Fruit fly (Drosophila melanogaster) whole organism, embryonic: ENCODE results near the gene CG14535.

Source experiments
- Blimp-1 ChIP-seq: fragments of 200-800 bp; sonication (Bioruptor generic); optimal IDR thresholded peaks from 3 replicates; lab custom pipeline; 2018; ENCODE audit warnings: missing biosample characterization, missing genetic modification characterization, mild to moderate bottlenecking, moderate library complexity, missing genetic modification reagents
- CG10267 ChIP-seq: fragments of 200-800 bp; sonication (Bioruptor generic); optimal IDR thresholded peaks from 2 replicates; lab custom pipeline; 2018; ENCODE audit warnings: missing biosample characterization, mild to moderate bottlenecking, missing genetic modification characterization, moderate library complexity
- CG10366 ChIP-seq: fragments of 200-800 bp; sonication (Bioruptor generic); IDR thresholded peaks from 2 replicates; pipeline ENCODE4 v1.3.6; 2022; ENCODE audit warnings: missing biosample characterization, missing genetic modification characterization
- CG10565 ChIP-seq: fragments of 200-800 bp; sonication (Bioruptor generic); optimal IDR thresholded peaks from 3 replicates; lab custom pipeline; 2016; ENCODE audit warnings: missing biosample characterization, mild to moderate bottlenecking, missing genetic modification characterization
- CG10959 ChIP-seq: fragments of 200-800 bp; sonication (Bioruptor generic); IDR thresholded peaks from 2 replicates; pipeline ENCODE4 v1.3.6; 2022; ENCODE audit warnings: missing biosample characterization, missing genetic modification characterization
- CG12299 ChIP-seq: fragments of 200-800 bp; sonication (Bioruptor generic); optimal IDR thresholded peaks from 2 replicates; lab custom pipeline; 2018; ENCODE audit warnings: missing biosample characterization, mild to moderate bottlenecking, missing genetic modification characterization
- CG14441 ChIP-seq: fragments of 200-800 bp; sonication (Bioruptor generic); IDR thresholded peaks from 2 replicates; pipeline ENCODE4 v1.3.6; 2022; ENCODE audit warnings: missing biosample characterization, missing genetic modification characterization
- CG15514 ChIP-seq: fragments of 200-800 bp; sonication (Bioruptor generic); optimal IDR thresholded peaks from 3 replicates; lab custom pipeline; 2017; ENCODE audit warnings: missing biosample characterization, missing genetic modification characterization, mild to moderate bottlenecking, moderate library complexity, missing genetic modification reagents
- CG1832 ChIP-seq: fragments of 200-800 bp; sonication (Bioruptor generic); optimal IDR thresholded peaks from 2 replicates; lab custom pipeline; 2017; ENCODE audit warnings: missing biosample characterization, mild to moderate bottlenecking, missing genetic modification characterization, inconsistent platforms
- CG2199 ChIP-seq: fragments of 200-800 bp; sonication (Bioruptor generic); IDR thresholded peaks from 3 replicates; pipeline ENCODE4 v1.3.6; 2022; ENCODE audit warnings: missing biosample characterization, missing genetic modification characterization
- CG2678 ChIP-seq: fragments of 200-800 bp; sonication (Bioruptor generic); optimal IDR thresholded peaks from 3 replicates; lab custom pipeline; 2019; ENCODE audit warnings: missing biosample characterization, mild to moderate bottlenecking, missing genetic modification characterization, moderate library complexity
- CG31365 ChIP-seq: fragments of 200-800 bp; sonication (Bioruptor generic); optimal IDR thresholded peaks from 2 replicates; lab custom pipeline; 2018; ENCODE audit warnings: missing biosample characterization, mild to moderate bottlenecking, missing genetic modification characterization
- CG32532 ChIP-seq: fragments of 200-800 bp; sonication (Bioruptor generic); IDR thresholded peaks from 2 replicates; pipeline ENCODE4 v1.3.6; 2022; ENCODE audit warnings: missing biosample characterization, missing genetic modification characterization
- CG33213 ChIP-seq: fragments of 200-800 bp; sonication (Bioruptor generic); optimal IDR thresholded peaks from 3 replicates; lab custom pipeline; 2016; ENCODE audit warnings: missing biosample characterization, missing genetic modification characterization
- CG3838 ChIP-seq: fragments of 200-800 bp; sonication (Bioruptor generic); optimal IDR thresholded peaks from 3 replicates; lab custom pipeline; 2016; ENCODE audit warnings: missing biosample characterization, missing genetic modification characterization
- CG3847 ChIP-seq: fragments of 200-800 bp; sonication (Bioruptor generic); IDR thresholded peaks from 2 replicates; pipeline ENCODE4 v1.3.6; 2022; ENCODE audit warnings: missing biosample characterization, missing genetic modification characterization
- CG5953 ChIP-seq: fragments of 200-800 bp; sonication (Bioruptor generic); IDR thresholded peaks from 2 replicates; pipeline ENCODE4 v1.3.6; 2022; ENCODE audit warnings: missing biosample characterization, missing genetic modification characterization
- CG9609 ChIP-seq: fragments of 200-800 bp; sonication (Bioruptor generic); optimal IDR thresholded peaks from 3 replicates; lab custom pipeline; 2016; ENCODE audit warnings: missing biosample characterization, missing genetic modification characterization
- Dek ChIP-seq: fragments of 200-800 bp; sonication (Bioruptor generic); optimal IDR thresholded peaks from 3 replicates; lab custom pipeline; 2019; ENCODE audit warnings: missing biosample characterization, mild to moderate bottlenecking, missing genetic modification characterization, moderate library complexity
- ERR ChIP-seq: fragments of 200-800 bp; sonication (Bioruptor generic); optimal IDR thresholded peaks from 2 replicates; lab custom pipeline; 2016; ENCODE audit warnings: missing biosample characterization, missing genetic modification characterization
- Eip74EF ChIP-seq, 2 experiments: fragments of 200-800 bp in 1 of 2; fragments of >200 bp in 1 of 2; sonication (Bioruptor generic) in 1 of 2; optimal IDR thresholded peaks; 2 replicates each; lab custom pipeline; 2017 to 2019; ENCODE audit warnings: missing biosample characterization in 2 of 2, missing genetic modification characterization in 2 of 2, mild to moderate bottlenecking in 1 of 2, moderate library complexity in 1 of 2
- Ets65A ChIP-seq: fragments of 200-800 bp; sonication (Bioruptor generic); peaks from one replicate; lab custom pipeline; 2016; ENCODE audit warnings: missing biosample characterization, missing genetic modification characterization
- HLH54F ChIP-seq: fragments of 200-800 bp; sonication (Bioruptor generic); optimal IDR thresholded peaks from 3 replicates; lab custom pipeline; 2016; ENCODE audit warnings: missing biosample characterization, missing genetic modification characterization
- Hey ChIP-seq: fragments of 200-800 bp; sonication (Bioruptor generic); optimal IDR thresholded peaks from 3 replicates; lab custom pipeline; 2018; ENCODE audit warnings: missing biosample characterization, mild to moderate bottlenecking, missing genetic modification characterization
- Hr3 ChIP-seq: fragments of 200-800 bp; sonication (Bioruptor generic); optimal IDR thresholded peaks from 3 replicates; lab custom pipeline; 2016; ENCODE audit warnings: missing biosample characterization, missing genetic modification characterization
- Kr ChIP-seq: fragments of 200-800 bp; sonication (Bioruptor generic); optimal IDR thresholded peaks from 2 replicates; lab custom pipeline; 2017; ENCODE audit warnings: missing biosample characterization, mild to moderate bottlenecking, missing genetic modification characterization
- Lpt ChIP-seq: fragments of >200 bp; optimal IDR thresholded peaks from 2 replicates; lab custom pipeline; 2018; ENCODE audit warnings: missing biosample characterization, missing genetic modification characterization
- Mad ChIP-seq: fragments of 200-800 bp; sonication (Bioruptor generic); optimal IDR thresholded peaks from 2 replicates; lab custom pipeline; 2016; ENCODE audit warnings: missing biosample characterization, missing genetic modification characterization
- Max ChIP-seq: fragments of 200-800 bp; sonication (Bioruptor generic); optimal IDR thresholded peaks from 2 replicates; lab custom pipeline; 2016; ENCODE audit warnings: missing biosample characterization, mild to moderate bottlenecking, missing genetic modification characterization
- Optix ChIP-seq: fragments of 200-800 bp; sonication (Bioruptor generic); IDR thresholded peaks from 3 replicates; pipeline ENCODE4 v1.3.6; 2022; ENCODE audit warnings: missing biosample characterization, missing genetic modification characterization
- Stat92E ChIP-seq, 3 experiments: fragments of >200 bp in 2 of 3; fragments of 200-800 bp in 1 of 3; sonication (Bioruptor generic) in 1 of 3; optimal IDR thresholded peaks; 2 replicates each; lab custom pipeline; 2017 to 2019; ENCODE audit warnings: missing biosample characterization in 3 of 3, missing genetic modification characterization in 3 of 3, mild to moderate bottlenecking in 1 of 3, moderate library complexity in 1 of 3
- Tbp ChIP-seq: fragments of >200 bp; optimal IDR thresholded peaks from 2 replicates; lab custom pipeline; 2018; ENCODE audit warnings: missing biosample characterization, missing genetic modification characterization
- Xbp1 ChIP-seq: fragments of 200-800 bp; sonication (Bioruptor generic); optimal IDR thresholded peaks from 3 replicates; lab custom pipeline; 2016; ENCODE audit warnings: missing biosample characterization, mild to moderate bottlenecking, missing genetic modification characterization
- ac ChIP-seq: fragments of 200-800 bp; sonication (Bioruptor generic); optimal IDR thresholded peaks from 3 replicates; lab custom pipeline; 2017; ENCODE audit warnings: missing biosample characterization, mild to moderate bottlenecking, missing genetic modification characterization
- al ChIP-seq: fragments of 200-800 bp; sonication (Bioruptor generic); IDR thresholded peaks from 2 replicates; pipeline ENCODE4 v1.3.6; 2022; ENCODE audit warnings: missing biosample characterization, missing genetic modification characterization
- bsh ChIP-seq, 2 experiments: fragments of 200-800 bp; sonication (Bioruptor generic); optimal IDR thresholded peaks; 2 replicates each; lab custom pipeline; 2017 to 2018; ENCODE audit warnings: mild to moderate bottlenecking in 2 of 2, missing biosample characterization in 2 of 2, missing genetic modification characterization in 2 of 2, moderate library complexity in 1 of 2
- btn ChIP-seq: fragments of 200-800 bp; sonication (Bioruptor generic); optimal IDR thresholded peaks from 2 replicates; lab custom pipeline; 2016; ENCODE audit warnings: missing biosample characterization, missing genetic modification characterization
- crc ChIP-seq: fragments of 200-800 bp; sonication (Bioruptor generic); optimal IDR thresholded peaks from 2 replicates; lab custom pipeline; 2016; ENCODE audit warnings: missing biosample characterization, missing genetic modification characterization
- ems ChIP-seq: fragments of 200-800 bp; sonication (Bioruptor generic); optimal IDR thresholded peaks from 3 replicates; lab custom pipeline; 2016; ENCODE audit warnings: missing biosample characterization, missing genetic modification characterization
- gem ChIP-seq: fragments of 200-800 bp; sonication (Bioruptor generic); optimal IDR thresholded peaks from 2 replicates; lab custom pipeline; 2019; ENCODE audit warnings: missing biosample characterization, mild to moderate bottlenecking, missing genetic modification characterization, moderate library complexity
- h ChIP-seq: fragments of >200 bp; optimal IDR thresholded peaks from 2 replicates; lab custom pipeline; 2017
- hkb ChIP-seq, 2 experiments: fragments of 200-800 bp in 1 of 2; fragments of >200 bp in 1 of 2; sonication (Bioruptor generic) in 1 of 2; IDR thresholded peaks in 1 of 2; optimal IDR thresholded peaks in 1 of 2; 2 replicates each; pipeline versions ENCODE4 v1.3.6 to Lab custom; 2017 to 2022; ENCODE audit warnings: missing biosample characterization in 1 of 2, missing genetic modification characterization in 1 of 2
- ind ChIP-seq: fragments of 200-800 bp; sonication (Bioruptor generic); optimal IDR thresholded peaks from 3 replicates; lab custom pipeline; 2016; ENCODE audit warnings: missing biosample characterization, missing genetic modification characterization
- lilli ChIP-seq: fragments of 200-800 bp; sonication (Bioruptor generic); optimal IDR thresholded peaks from 3 replicates; lab custom pipeline; 2016; ENCODE audit warnings: missing biosample characterization, missing genetic modification characterization
- pita ChIP-seq: fragments of 200-800 bp; sonication (Bioruptor generic); optimal IDR thresholded peaks from 2 replicates; lab custom pipeline; 2017; ENCODE audit warnings: missing biosample characterization, mild to moderate bottlenecking, missing genetic modification characterization
- run ChIP-seq: fragments of 200-800 bp; sonication (Bioruptor generic); optimal IDR thresholded peaks from 3 replicates; lab custom pipeline; 2018; ENCODE audit warnings: missing biosample characterization, mild to moderate bottlenecking, missing genetic modification characterization
- sima ChIP-seq: fragments of 200-800 bp; sonication (Bioruptor generic); optimal IDR thresholded peaks from 2 replicates; lab custom pipeline; 2016; ENCODE audit warnings: missing biosample characterization, missing genetic modification characterization
- tll ChIP-seq, 2 experiments: fragments of 200-800 bp in 1 of 2; fragments of >200 bp in 1 of 2; sonication (Bioruptor generic) in 1 of 2; optimal IDR thresholded peaks; 2 replicates each; lab custom pipeline; 2017 to 2019; ENCODE audit warnings: missing biosample characterization in 2 of 2, missing genetic modification characterization in 2 of 2, mild to moderate bottlenecking in 1 of 2, moderate library complexity in 1 of 2
- trem ChIP-seq: fragments of 200-800 bp; optimal IDR thresholded peaks from 3 replicates; lab custom pipeline; 2019; ENCODE audit warnings: missing biosample characterization, mild to moderate bottlenecking, missing genetic modification characterization, moderate library complexity
- usp ChIP-seq: fragments of >200 bp; optimal IDR thresholded peaks from 2 replicates; lab custom pipeline; 2017; ENCODE audit warnings: missing biosample characterization, missing genetic modification characterization
- zf30C ChIP-seq: fragments of 200-800 bp; sonication (Bioruptor generic); optimal IDR thresholded peaks from 3 replicates; lab custom pipeline; 2018; ENCODE audit warnings: missing biosample characterization, mild to moderate bottlenecking, missing genetic modification characterization

Gene CG14535

DNA sequence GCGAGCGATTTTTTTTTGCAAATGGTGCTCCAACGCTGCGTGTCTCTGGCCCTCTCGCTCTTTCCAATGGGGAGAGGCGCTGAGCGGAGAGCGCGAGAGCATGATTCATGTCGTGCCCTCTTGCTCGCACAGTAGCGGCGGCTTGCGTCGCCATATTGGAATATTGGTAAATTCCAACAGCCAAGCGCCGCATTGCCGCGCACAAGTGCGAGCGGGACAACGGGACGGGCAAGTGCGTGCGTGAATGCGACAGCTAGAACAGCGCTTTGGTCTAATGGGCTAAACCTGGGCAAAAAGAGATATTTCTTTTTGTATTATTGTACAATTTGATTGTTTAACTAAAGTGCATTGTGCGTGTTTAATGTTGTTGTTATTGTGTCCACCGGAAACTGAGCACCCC, 27.0 kb downstream of the CG14535 start (continued):
- TF ChIP-seq trem (tag; lab: Kevin White, UChicago), result no peak
- TF ChIP-seq CG10959, result no peak
- TF ChIP-seq Hey (tag; lab: Kevin White, UChicago), result no peak
- no peak for TF ChIP-seq ERR (GFP tag; lab: Kevin White, UChicago)
- TF ChIP-seq btn, result no peak
- TF ChIP-seq CG33213 (GFP tag; lab: Kevin White, UChicago), result no peak
- TF ChIP-seq CG10565 (GFP tag; lab: Kevin White, UChicago), result no peak
- TF ChIP-seq Stat92E (GFP tag; optimal IDR thresholded peaks at IDR 0.05; lab: Kevin White, UChicago), result no peak
- no peak for TF ChIP-seq run (tag; lab: Kevin White, UChicago)
- no peak for TF ChIP-seq sima (GFP tag; lab: Kevin White, UChicago)
- no peak for TF ChIP-seq Tbp (GFP tag; lab: Kevin White, UChicago)
- TF ChIP-seq CG5953 (GFP tag; lab: Robert Waterston, UW), result 0 out of 2 replicates have a peak, but pooled peaks have one; percentile 11
- no peak for TF ChIP-seq Ets65A (GFP tag; lab: Kevin White, UChicago)
- 0 out of 3 replicates have a peak, but pooled peaks have one; percentile 43 for TF ChIP-seq CG2199 (GFP tag; lab: Robert Waterston, UW)
- no peak for TF ChIP-seq gem (tag; lab: Kevin White, UChicago)
- TF ChIP-seq CG3847, result peak; percentile 45; the same call in 1 of the 2 replicates
- TF ChIP-seq Optix, result no peak
- peak; percentile 13 for TF ChIP-seq Xbp1 (GFP tag; lab: Kevin White, UChicago)
- no peak for TF ChIP-seq crc (GFP tag; lab: Kevin White, UChicago)
- TF ChIP-seq CG10267 (tag; lab: Kevin White, UChicago), result no peak
- no peak for TF ChIP-seq Eip74EF (GFP tag; optimal IDR thresholded peaks at IDR 0.05; lab: Kevin White, UChicago)
- TF ChIP-seq CG14441, result 0 out of 2 replicates have a peak, but pooled peaks have one; percentile 36
- peak; percentile 3 for TF ChIP-seq CG31365
- peak in 1 of 2 experiments; percentile 11 for TF ChIP-seq bsh (GFP tag; optimal IDR thresholded peaks at IDR 0.05; lab: Kevin White, UChicago)
- TF ChIP-seq Kr (GFP tag; lab: Kevin White, UChicago), result no peak
- TF ChIP-seq CG10366 (GFP tag; lab: Robert Waterston, UW), result no peak
- TF ChIP-seq ems (GFP tag; lab: Kevin White, UChicago), result no peak
- TF ChIP-seq CG2678 (tag; lab: Kevin White, UChicago), result peak; percentile 14
- TF ChIP-seq ind (GFP tag; lab: Kevin White, UChicago), result no peak
- TF ChIP-seq Hr3 (GFP tag; lab: Kevin White, UChicago), result no peak
- no peak for TF ChIP-seq ac (GFP tag; lab: Kevin White, UChicago)
- peak in 1 of 2 experiments; percentile 76 for TF ChIP-seq tll (GFP tag; optimal IDR thresholded peaks at IDR 0.05; lab: Kevin White, UChicago)
- no peak for TF ChIP-seq h (lab: Kevin White, UChicago)
- peak; percentile 49 for TF ChIP-seq zf30C (GFP tag; lab: Kevin White, UChicago)
- TF ChIP-seq usp, result no peak
- peak; percentile 51 for TF ChIP-seq CG15514 (GFP tag; lab: Kevin White, UChicago)
- TF ChIP-seq CG12299 (tag; lab: Kevin White, UChicago), result no peak
- TF ChIP-seq hkb (optimal IDR thresholded peaks at IDR 0.05; lab: Kevin White, UChicago), result no peak
- no peak for TF ChIP-seq hkb (GFP tag; IDR thresholded peaks at IDR 0.05; lab: Robert Waterston, UW)
- TF ChIP-seq Max (GFP tag; lab: Kevin White, UChicago), result peak; percentile 29
- no peak for TF ChIP-seq CG9609 (GFP tag; lab: Kevin White, UChicago)
- no peak for TF ChIP-seq Blimp-1 (GFP tag; lab: Kevin White, UChicago)
- no peak for TF ChIP-seq CG3838 (GFP tag; lab: Kevin White, UChicago)
- TF ChIP-seq HLH54F (GFP tag; lab: Kevin White, UChicago), result no peak
- TF ChIP-seq al, result no peak
- TF ChIP-seq lilli (GFP tag; lab: Kevin White, UChicago), result no peak
- TF ChIP-seq CG32532 (GFP tag; lab: Robert Waterston, UW), result peak; percentile 42; the same call in 1 of the 2 replicates
- no peak for TF ChIP-seq Dek (tag; lab: Kevin White, UChicago)
- TF ChIP-seq pita (GFP tag; lab: Kevin White, UChicago), result no peak
- no peak for TF ChIP-seq Mad (GFP tag; lab: Kevin White, UChicago)
- no peak for TF ChIP-seq Lpt (GFP tag; lab: Kevin White, UChicago)
- peak; percentile 99 for TF ChIP-seq CG1832 (GFP tag; lab: Kevin White, UChicago)
